Worm (Caenorhabditis elegans) whole organism, L1 larva: ENCODE results near the gene str-113.

Experiments
- C16A3.4 ChIP-seq: fragments of 150-350 bp; optimal IDR thresholded peaks from 2 replicates; lab custom pipeline; 2014; ENCODE audit warnings: missing biosample characterization, missing genetic modification characterization
- C34B4.2 ChIP-seq: sonication (generic microtip); optimal IDR thresholded peaks from 2 replicates; lab custom pipeline; 2017; ENCODE audit warnings: mild to moderate bottlenecking, missing genetic modification characterization, missing compliant biosample characterization
- alr-1 ChIP-seq: fragments of 200-800 bp; sonication (Bioruptor generic); optimal IDR thresholded peaks from 2 replicates; lab custom pipeline; 2018; ENCODE audit warnings: borderline replicate concordance, mild to moderate bottlenecking, missing genetic modification characterization, missing compliant biosample characterization
- aly-2 ChIP-seq: fragments of 150-350 bp; optimal IDR thresholded peaks from 2 replicates; lab custom pipeline; 2014; ENCODE audit warnings: missing biosample characterization, missing genetic modification characterization
- ceh-63 ChIP-seq: fragments of 200-800 bp; sonication (Bioruptor generic); optimal IDR thresholded peaks from 2 replicates; lab custom pipeline; 2018; ENCODE audit warnings: mild to moderate bottlenecking, missing genetic modification characterization, missing compliant biosample characterization
- ceh-8 ChIP-seq: fragments of 200-800 bp; sonication (Bioruptor generic); optimal IDR thresholded peaks from 2 replicates; lab custom pipeline; 2018; ENCODE audit warnings: mild to moderate bottlenecking, missing genetic modification characterization, moderate library complexity, missing compliant biosample characterization
- ceh-90 ChIP-seq: sonication (generic microtip); optimal IDR thresholded peaks from 2 replicates; lab custom pipeline; 2016; ENCODE audit warnings: missing genetic modification characterization, missing compliant biosample characterization
- ces-1 ChIP-seq: fragments of 150-350 bp; optimal IDR thresholded peaks from 2 replicates; lab custom pipeline; 2014; ENCODE audit warnings: missing biosample characterization, missing genetic modification reagents, missing genetic modification characterization
- dpl-1 ChIP-seq, 3 experiments: fragments of 150-350 bp in 2 of 3; sonication (generic microtip) in 1 of 3; optimal IDR thresholded peaks; 2 replicates each; lab custom pipeline; 2014 to 2017; ENCODE audit warnings: missing biosample characterization in 3 of 3, missing genetic modification characterization in 3 of 3, missing genetic modification reagents in 3 of 3
- efl-3 ChIP-seq: fragments of 200-800 bp; sonication (Bioruptor generic); optimal IDR thresholded peaks from 2 replicates; lab custom pipeline; 2018; ENCODE audit warnings: mild to moderate bottlenecking, missing genetic modification characterization, missing compliant biosample characterization
- elt-2 ChIP-seq: sonication (generic microtip); optimal IDR thresholded peaks from 2 replicates; lab custom pipeline; 2016; ENCODE audit warnings: missing genetic modification characterization, mild to moderate bottlenecking, inconsistent platforms, missing compliant biosample characterization, missing genetic modification reagents
- elt-3 ChIP-seq, 6 experiments: fragments of 150-350 bp in 1 of 6; sonication (generic microtip); optimal IDR thresholded peaks; 2 replicates each; lab custom pipeline; 2017 to 2018; ENCODE audit warnings: missing biosample characterization in 6 of 6, missing genetic modification characterization in 6 of 6, inconsistent platforms in 1 of 6
- ets-5 ChIP-seq: fragments of 200-800 bp; sonication (Bioruptor generic); IDR thresholded peaks from 2 replicates; pipeline ENCODE4 v1.3.6; 2022; ENCODE audit warnings: missing genetic modification characterization, missing compliant biosample characterization
- fkh-10 ChIP-seq: sonication (generic microtip); optimal IDR thresholded peaks from 2 replicates; lab custom pipeline; 2017; ENCODE audit warnings: missing biosample characterization, missing genetic modification reagents, missing genetic modification characterization
- fos-1 ChIP-seq: fragments of 150-350 bp; optimal IDR thresholded peaks from 2 replicates; lab custom pipeline; 2014; ENCODE audit warnings: missing biosample characterization, missing genetic modification characterization
- grh-1 ChIP-seq: fragments of 200-800 bp; sonication (Bioruptor generic); IDR thresholded peaks from 2 replicates; pipeline ENCODE4 v1.3.6; 2022; ENCODE audit warnings: missing genetic modification reagents, missing genetic modification characterization, missing compliant biosample characterization
- irx-1 ChIP-seq: sonication (generic microtip); optimal IDR thresholded peaks from 2 replicates; lab custom pipeline; 2016; ENCODE audit warnings: missing genetic modification characterization, missing compliant biosample characterization
- jun-1 ChIP-seq: fragments of 150-350 bp; optimal IDR thresholded peaks from 2 replicates; lab custom pipeline; 2014; ENCODE audit warnings: missing biosample characterization, missing genetic modification reagents, missing genetic modification characterization
- lin-14 ChIP-seq: fragments of 200-800 bp; sonication (Bioruptor generic); optimal IDR thresholded peaks from 2 replicates; lab custom pipeline; 2018; ENCODE audit warnings: mild to moderate bottlenecking, missing genetic modification characterization, moderate library complexity, missing compliant biosample characterization
- lin-35 ChIP-seq, 2 experiments: fragments of 150-350 bp; optimal IDR thresholded peaks; 2 replicates each; lab custom pipeline; 2014; ENCODE audit warnings: missing biosample characterization in 2 of 2, missing genetic modification characterization in 2 of 2, missing genetic modification reagents in 2 of 2
- lin-39 ChIP-seq: fragments of 150-350 bp; optimal IDR thresholded peaks from 2 replicates; lab custom pipeline; 2014; ENCODE audit warnings: missing biosample characterization, missing genetic modification reagents, missing genetic modification characterization
- lir-3 ChIP-seq: sonication (generic microtip); optimal IDR thresholded peaks from 2 replicates; lab custom pipeline; 2016; ENCODE audit warnings: mild to moderate bottlenecking, missing genetic modification characterization, moderate library complexity, missing compliant biosample characterization; ENCODE audit not compliant: poor library complexity
- lsy-2 ChIP-seq, 2 experiments: fragments of 150-350 bp; optimal IDR thresholded peaks; 2 replicates each; lab custom pipeline; 2014; ENCODE audit warnings: missing biosample characterization in 2 of 2, missing genetic modification characterization in 2 of 2
- mef-2 ChIP-seq: fragments of 150-350 bp; optimal IDR thresholded peaks from 2 replicates; lab custom pipeline; 2014; ENCODE audit warnings: missing biosample characterization, missing genetic modification characterization
- mep-1 ChIP-seq: fragments of 150-350 bp; optimal IDR thresholded peaks from 2 replicates; lab custom pipeline; 2014; ENCODE audit warnings: missing biosample characterization, missing genetic modification characterization
- nhr-19 ChIP-seq: fragments of 200-800 bp; sonication (Bioruptor generic); conservative IDR thresholded peaks from 2 replicates; pipeline ENCODE4 v1.3.6; 2022; ENCODE audit warnings: missing genetic modification characterization, missing compliant biosample characterization
- nhr-28 ChIP-seq: fragments of 150-350 bp; optimal IDR thresholded peaks from 2 replicates; lab custom pipeline; 2014; ENCODE audit warnings: missing biosample characterization, missing genetic modification characterization
- nhr-71 ChIP-seq: sonication (generic microtip); optimal IDR thresholded peaks from 2 replicates; lab custom pipeline; 2016; ENCODE audit warnings: mild to moderate bottlenecking, missing genetic modification characterization, moderate library complexity, missing compliant biosample characterization
- nhr-76 ChIP-seq: sonication (generic microtip); optimal IDR thresholded peaks from 2 replicates; lab custom pipeline; 2017; ENCODE audit warnings: missing biosample characterization, missing genetic modification characterization
- nhr-84 ChIP-seq: sonication (generic microtip); optimal IDR thresholded peaks from 2 replicates; lab custom pipeline; 2017; ENCODE audit warnings: missing biosample characterization, missing genetic modification characterization
- nhr-85 ChIP-seq: sonication (generic microtip); peaks from one replicate; lab custom pipeline; 2016; ENCODE audit warnings: missing genetic modification characterization, inconsistent platforms, missing compliant biosample characterization
- nhr-90 ChIP-seq: sonication (generic microtip); optimal IDR thresholded peaks from 2 replicates; lab custom pipeline; 2016; ENCODE audit warnings: mild to moderate bottlenecking, missing genetic modification characterization, missing compliant biosample characterization; ENCODE audit not compliant: poor library complexity
- pag-3 ChIP-seq: sonication (generic microtip); optimal IDR thresholded peaks from 2 replicates; lab custom pipeline; 2017; ENCODE audit warnings: missing genetic modification characterization, mild to moderate bottlenecking, missing compliant biosample characterization, antibody characterized with exemption, borderline replicate concordance; ENCODE audit not compliant: insufficient read depth
- pax-3 ChIP-seq: fragments of 200-800 bp; sonication (Bioruptor generic); optimal IDR thresholded peaks from 2 replicates; lab custom pipeline; 2018; ENCODE audit warnings: mild to moderate bottlenecking, missing genetic modification characterization, moderate library complexity, missing compliant biosample characterization
- snpc-4 ChIP-seq: fragments of 150-350 bp; optimal IDR thresholded peaks from 2 replicates; lab custom pipeline; 2014; ENCODE audit warnings: missing biosample characterization, missing genetic modification characterization
- snu-23 ChIP-seq: sonication (generic microtip); optimal IDR thresholded peaks from 2 replicates; lab custom pipeline; 2016; ENCODE audit warnings: missing genetic modification characterization, missing compliant biosample characterization
- sox-4 ChIP-seq: sonication (generic microtip); optimal IDR thresholded peaks from 2 replicates; lab custom pipeline; 2016; ENCODE audit warnings: missing genetic modification characterization, missing compliant biosample characterization
- sptf-1 ChIP-seq: fragments of 150-350 bp; optimal IDR thresholded peaks from 2 replicates; lab custom pipeline; 2014; ENCODE audit warnings: missing biosample characterization, missing genetic modification characterization
- sup-37 ChIP-seq: fragments of 200-800 bp; sonication (Bioruptor generic); optimal IDR thresholded peaks from 2 replicates; lab custom pipeline; 2018; ENCODE audit warnings: mild to moderate bottlenecking, missing genetic modification characterization, missing compliant biosample characterization
- unc-130 ChIP-seq: fragments of 150-350 bp; optimal IDR thresholded peaks from 2 replicates; lab custom pipeline; 2017; ENCODE audit warnings: missing biosample characterization, missing genetic modification characterization, inconsistent platforms
- unc-30 ChIP-seq: sonication (generic microtip); optimal IDR thresholded peaks from 2 replicates; lab custom pipeline; 2017; ENCODE audit warnings: missing biosample characterization, missing genetic modification characterization
- unc-62 ChIP-seq: fragments of 150-350 bp; optimal IDR thresholded peaks from 2 replicates; lab custom pipeline; 2014; ENCODE audit warnings: missing biosample characterization, missing genetic modification reagents, missing genetic modification characterization
- unc-86 ChIP-seq: sonication (generic microtip); optimal IDR thresholded peaks from 2 replicates; lab custom pipeline; 2016; ENCODE audit warnings: missing genetic modification characterization, missing compliant biosample characterization
- unc-98 ChIP-seq: fragments of 200-800 bp; sonication (Bioruptor generic); IDR thresholded peaks from 2 replicates; pipeline ENCODE4 v1.3.6; 2022; ENCODE audit warnings: missing genetic modification characterization, missing compliant biosample characterization
- vab-15 ChIP-seq: sonication (generic microtip); optimal IDR thresholded peaks from 2 replicates; lab custom pipeline; 2017; ENCODE audit warnings: missing genotype, mild to moderate bottlenecking, missing genetic modification characterization, missing compliant biosample characterization
- xbp-1 ChIP-seq: sonication (generic microtip); optimal IDR thresholded peaks from 2 replicates; lab custom pipeline; 2016; ENCODE audit warnings: missing genetic modification characterization, missing compliant biosample characterization
- zag-1 ChIP-seq: fragments of 150-350 bp; optimal IDR thresholded peaks from 2 replicates; lab custom pipeline; 2014; ENCODE audit warnings: missing biosample characterization, missing genetic modification characterization
- zip-4 ChIP-seq: fragments of 200-800 bp; sonication (Bioruptor generic); optimal IDR thresholded peaks from 2 replicates; lab custom pipeline; 2018; ENCODE audit warnings: mild to moderate bottlenecking, missing genetic modification characterization, moderate library complexity, missing compliant biosample characterization
- ztf-11 ChIP-seq, 2 experiments: sonication (generic microtip); optimal IDR thresholded peaks; 2 replicates each; lab custom pipeline; 2016 to 2017; ENCODE audit warnings: missing genetic modification characterization in 2 of 2, missing biosample characterization in 1 of 2, missing compliant biosample characterization in 1 of 2
- ztf-4 ChIP-seq: fragments of 150-350 bp; optimal IDR thresholded peaks from 2 replicates; lab custom pipeline; 2014; ENCODE audit warnings: missing biosample characterization, missing genetic modification characterization

str-113 gene

ce11 chrV:3666887-3667286 is at the start of gene str-113:
TSS of gene str-113 (minus strand) at chrV:3666987.
- no peak for TF ChIP-seq lir-3 (tag; lab: Kevin White, UChicago)
- no peak for TF ChIP-seq pax-3 (tag; lab: Kevin White, UChicago)

- TF ChIP-seq nhr-85 (no peak), pag-3 (tag; lab: Kevin White, UChicago) (no peak), ets-5 (GFP tag; lab: Robert Waterston, UW) (no peak), jun-1 (tag; lab: Kevin White, UChicago) (no peak), ces-1 (no peak), unc-62 (GFP tag; lab: Kevin White, UChicago) (no peak), ceh-63 (no peak), lin-35 (GFP tag; optimal IDR thresholded peaks at IDR 0.05; lab: Kevin White, UChicago) (peak in 1 of 2 experiments; percentile 31), pax-3 (tag; lab: Kevin White, UChicago) (no peak), unc-86 (tag; lab: Kevin White, UChicago) (peak; percentile 65), xbp-1 (peak; percentile 15), unc-130 (tag; lab: Kevin White, UChicago) (no peak), C16A3.4 (tag; lab: Kevin White, UChicago) (no peak), lin-14 (GFP tag; lab: Kevin White, UChicago) (peak; percentile 92), nhr-19 (no peak), mef-2 (tag; lab: Kevin White, UChicago) (peak; percentile 19), fkh-10 (peak; percentile 96), irx-1 (tag; lab: Kevin White, UChicago) (no peak), nhr-71 (tag; lab: Kevin White, UChicago) (peak; percentile 65), nhr-28 (tag; lab: Kevin White, UChicago) (no peak), elt-3 (tag; optimal IDR thresholded peaks at IDR 0.05; lab: Kevin White, UChicago) (no peak), aly-2 (tag; lab: Kevin White, UChicago) (no peak), sox-4 (tag; lab: Kevin White, UChicago) (no peak), sup-37 (GFP tag; lab: Kevin White, UChicago) (no peak), nhr-90 (no peak), efl-3 (GFP tag; lab: Kevin White, UChicago) (no peak), snpc-4 (tag; lab: Kevin White, UChicago) (no peak), ztf-4 (tag; lab: Kevin White, UChicago) (no peak), zip-4 (GFP tag; lab: Kevin White, UChicago) (no peak), elt-2 (no peak), alr-1 (tag; lab: Kevin White, UChicago) (no peak), sptf-1 (no peak), lsy-2 (tag; optimal IDR thresholded peaks at IDR 0.05; lab: Kevin White, UChicago) (peak in 1 of 2 experiments; percentile 61), ztf-11 (tag; optimal IDR thresholded peaks at IDR 0.05; lab: Kevin White, UChicago) (no peak), ceh-90 (tag; lab: Kevin White, UChicago) (no peak), unc-30 (tag; lab: Kevin White, UChicago) (no peak), grh-1 (GFP tag; lab: Robert Waterston, UW) (no peak), nhr-84 (tag; lab: Kevin White, UChicago) (no peak), fos-1 (no peak), C34B4.2 (tag; lab: Kevin White, UChicago) (no peak), dpl-1 (GFP tag; optimal IDR thresholded peaks at IDR 0.05; lab: Kevin White, UChicago) (peak in 1 of 3 experiments; percentile 16), mep-1 (tag; lab: Kevin White, UChicago) (peak; percentile 24), ceh-8 (GFP tag; lab: Kevin White, UChicago) (peak; percentile 33), snu-23 (GFP tag; lab: Kevin White, UChicago) (peak; percentile 35), nhr-76 (no peak), vab-15 (tag; lab: Kevin White, UChicago) (no peak), zag-1 (peak; percentile 19), lin-39 (tag; lab: Kevin White, UChicago) (no peak), unc-98 (GFP tag; lab: Robert Waterston, UW) (no peak)
Observed at ce11 chrV:3716279-3716887, 49.6 kb upstream of the str-113 start.
